Fruit fly (Drosophila melanogaster): ENCODE measurements around the gene aurB.

Gene aurB

DNA sequence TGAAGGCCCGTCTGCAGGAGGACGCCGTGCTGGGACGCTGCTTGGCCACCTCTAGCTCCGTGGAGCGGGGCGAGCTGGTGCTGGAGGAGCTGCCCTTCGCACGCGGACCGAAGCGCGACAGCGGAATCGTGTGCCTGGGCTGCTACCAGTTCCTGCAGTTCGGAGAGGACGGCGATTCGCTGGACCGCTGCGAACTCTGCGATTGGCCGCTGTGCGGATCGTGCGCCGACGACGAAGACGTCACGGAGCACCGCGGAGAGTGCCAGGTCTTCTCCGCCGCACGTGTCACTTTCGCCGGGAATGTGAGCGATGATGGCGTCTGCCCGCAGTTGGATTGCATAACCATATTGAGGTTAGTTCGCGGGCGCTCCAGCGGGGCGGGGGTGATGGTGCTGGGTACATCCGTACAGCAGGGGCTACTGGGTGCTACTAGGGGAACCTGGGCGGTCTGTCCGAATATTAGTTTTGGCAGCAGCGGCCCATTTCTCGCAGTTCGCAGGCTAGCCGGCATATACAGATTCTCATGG is 6.5 kb downstream of the aurB start (continued):
- 0 out of 3 replicates have a peak, but pooled peaks have one; percentile 17 for TF ChIP-seq CG16813 (GFP tag; IDR thresholded peaks at IDR 0.05; ENCODE audit: partially characterized antibody)
- 0 out of 2 replicates have a peak, but pooled peaks have one; percentile 27 for TF ChIP-seq CG32767 (GFP tag; IDR thresholded peaks at IDR 0.05)
- TF ChIP-seq HmgD (GFP tag; optimal IDR thresholded peaks at IDR 0.05), result no peak
- TF ChIP-seq lbe (GFP tag; optimal IDR thresholded peaks at IDR 0.05), result no peak
- no peak for TF ChIP-seq CG3163 (GFP tag; optimal IDR thresholded peaks at IDR 0.05)
- TF ChIP-seq Pdp1 (GFP tag; optimal IDR thresholded peaks at IDR 0.05), result peak in 1 of 2 experiments; percentile 97
- no peak for TF ChIP-seq CG31441 (GFP tag; IDR thresholded peaks at IDR 0.05)
- TF ChIP-seq sisA (GFP tag; IDR thresholded peaks at IDR 0.05), result 0 out of 2 replicates have a peak, but pooled peaks have one; percentile 5
- TF ChIP-seq aop (GFP tag; IDR thresholded peaks at IDR 0.05), result no peak
- no peak for TF ChIP-seq Ptx1 (GFP tag; IDR thresholded peaks at IDR 0.05)
- no peak for TF ChIP-seq Bdp1 (GFP tag; optimal IDR thresholded peaks at IDR 0.05)
- TF ChIP-seq CG7357 (GFP tag; IDR thresholded peaks at IDR 0.05), result 0 out of 3 replicates have a peak, but pooled peaks have one; percentile 24
- peak; percentile 51 for TF ChIP-seq Med (GFP tag)
- TF ChIP-seq CG14667 (GFP tag; IDR thresholded peaks at IDR 0.05), result no peak
- TF ChIP-seq Deaf1 (tag; optimal IDR thresholded peaks at IDR 0.05), result peak; percentile 77
- 0 out of 3 replicates have a peak, but pooled peaks have one; percentile 22 for TF ChIP-seq HLH4C (GFP tag; IDR thresholded peaks at IDR 0.05; ENCODE audit: partially characterized antibody)
- TF ChIP-seq Elba2 (GFP tag; optimal IDR thresholded peaks at IDR 0.05), result no peak
- TF ChIP-seq gsb (GFP tag; IDR thresholded peaks at IDR 0.05), result peak; percentile 32; the same call in 1 of the 2 replicates
- TF ChIP-seq chinmo (GFP tag; IDR thresholded peaks at IDR 0.05; ENCODE audit: partially characterized antibody), result 0 out of 4 replicates have a peak, but pooled peaks have one; percentile 15

DNA sequence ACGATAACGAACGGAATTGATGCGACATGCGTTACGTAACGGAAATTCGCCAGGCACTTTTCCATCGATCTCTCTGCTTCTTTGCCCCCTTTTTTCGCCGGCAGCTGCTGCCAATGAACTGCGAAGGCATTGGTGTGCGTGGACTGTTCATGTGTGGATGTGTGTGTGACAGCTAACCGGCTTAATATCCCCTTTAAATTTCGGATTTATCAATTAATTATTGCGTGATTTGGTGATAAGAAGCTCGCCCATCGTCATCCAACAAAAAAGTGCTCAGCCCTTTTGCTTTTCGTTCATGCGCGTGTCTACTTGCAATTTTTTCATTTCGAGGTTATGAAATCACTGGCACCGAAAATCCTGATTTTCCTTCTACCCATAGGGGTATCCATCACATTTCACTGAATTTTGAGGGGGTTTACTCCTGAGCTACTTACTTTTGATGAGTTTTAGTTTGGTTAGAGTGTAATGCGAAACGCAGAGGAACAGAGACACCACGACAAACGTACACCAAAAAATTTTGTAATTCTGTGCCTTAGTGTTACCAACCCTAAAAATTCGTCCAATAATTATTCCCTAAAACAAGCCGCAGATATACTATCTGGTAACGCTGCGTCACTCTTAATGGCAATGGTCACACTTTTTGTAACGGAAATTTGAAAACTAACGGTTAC is 7.4 kb downstream of the aurB start, which contains the start of gene porin:
porin (minus strand) TSS at position 529 of the 671 bp plus-strand sequence.
- TF ChIP-seq CG18262 (tag; optimal IDR thresholded peaks at IDR 0.05) (no peak), Side (GFP tag; optimal IDR thresholded peaks at IDR 0.05) (no peak), CG33557 (GFP tag; optimal IDR thresholded peaks at IDR 0.05) (no peak), stwl (tag; optimal IDR thresholded peaks at IDR 0.05) (peak; percentile 79), NC2β (GFP tag; optimal IDR thresholded peaks at IDR 0.05) (no peak), ac (GFP tag; optimal IDR thresholded peaks at IDR 0.05) (no peak), MBD-R2 (GFP tag; IDR thresholded peaks at IDR 0.05) (peak; percentile 17; the same call in 1 of the 2 replicates), B-H1 (GFP tag; IDR thresholded peaks at IDR 0.05) (no peak; the same call in 2 of the 3 replicates), Atf3 (GFP tag; optimal IDR thresholded peaks at IDR 0.05) (no peak), Nf-YB (GFP tag; optimal IDR thresholded peaks at IDR 0.05) (peak; percentile 9), Drgx (GFP tag; IDR thresholded peaks at IDR 0.05) (no peak), Sin3A (optimal IDR thresholded peaks at IDR 0.05) (peak; percentile 56), lola (GFP tag; optimal IDR thresholded peaks at IDR 0.05) (no peak), CG10147 (GFP tag; optimal IDR thresholded peaks at IDR 0.05) (peak; percentile 6), CG15073 (GFP tag; optimal IDR thresholded peaks at IDR 0.05) (no peak), Antp (GFP tag; optimal IDR thresholded peaks at IDR 0.05) (no peak), CG5245 (GFP tag; optimal IDR thresholded peaks at IDR 0.05) (no peak), CG14014 (GFP tag; IDR thresholded peaks at IDR 0.05) (no peak), CG8281 (tag; optimal IDR thresholded peaks at IDR 0.05) (no peak), CG17568 (GFP tag; optimal IDR thresholded peaks at IDR 0.05) (no peak), ken (GFP tag; IDR thresholded peaks at IDR 0.05) (no peak), CG11093 (GFP tag; IDR thresholded peaks at IDR 0.05) (no peak), sna (GFP tag; IDR thresholded peaks at IDR 0.05; ENCODE audit: partially characterized antibody) (no peak), fd102C (GFP tag; optimal IDR thresholded peaks at IDR 0.05) (no peak), Xbp1 (GFP tag; optimal IDR thresholded peaks at IDR 0.05) (no peak), CHES-1-like (GFP tag; optimal IDR thresholded peaks at IDR 0.05) (peak; percentile 11), toy (GFP tag; IDR thresholded peaks at IDR 0.05) (no peak), sens (GFP tag) (peak; percentile 80), Ssrp (tag; optimal IDR thresholded peaks at IDR 0.05) (no peak), Dad (GFP tag; optimal IDR thresholded peaks at IDR 0.05) (no peak), Hsf (GFP tag; optimal IDR thresholded peaks at IDR 0.05) (no peak)
